Worm (Caenorhabditis elegans) whole organism, L4/young adult: ENCODE measurements around the gene spcs-3.

Experiments
- W03F9.2 ChIP-seq: fragments of 150-350 bp; optimal IDR thresholded peaks from 2 replicates; lab custom pipeline; 2014; ENCODE audit warnings: missing biosample characterization, missing genetic modification characterization
- dao-5 ChIP-seq: sonication (generic microtip); optimal IDR thresholded peaks from 2 replicates; lab custom pipeline; 2016; ENCODE audit warnings: missing genotype, missing genetic modification characterization, moderate library complexity, missing compliant biosample characterization
- him-1 ChIP-seq: sonication (generic microtip); optimal IDR thresholded peaks from 2 replicates; lab custom pipeline; 2016; ENCODE audit warnings: missing genotype, missing genetic modification reagents, missing genetic modification characterization, missing compliant biosample characterization

ce11 chrIII:8027942-8028341, 16.9 kb upstream of the spcs-3 start, which contains the start of gene mdt-30:
- TF ChIP-seq him-1, result no peak
- no peak for TF ChIP-seq W03F9.2 (tag; lab: Kevin White, UChicago)
- TF ChIP-seq dao-5 (tag; lab: Kevin White, UChicago), result no peak
